Fruit fly (Drosophila melanogaster) S2 (cell line): Measurements from ENCODE around the gene Ass.

ENCODE experiments used
- CG8478 ChIP-seq: fragments of >200 bp; optimal IDR thresholded peaks from 2 replicates; lab custom pipeline; 2018
- CTCF ChIP-seq, 2 experiments: fragments of >200 bp; optimal IDR thresholded peaks; 2 replicates each; lab custom pipeline; 2018

- TF ChIP-seq CG8478 (lab: Kevin White, UChicago) = no peak
- TF ChIP-seq CTCF (optimal IDR thresholded peaks at IDR 0.05; lab: Kevin White, UChicago) = no peak
Measured at dm6 chr3R:6672303-6673007, 28.2 kb upstream of the Ass start.
